Worm (Caenorhabditis elegans): ENCODE measurements around the gene lgc-32.

lgc-32 gene

ce11 chrX:642817-643216 is 29.1 kb upstream of the lgc-32 start:
- no peak for TF ChIP-seq alr-1 (tag; optimal IDR thresholded peaks at IDR 0.05)
- no peak for TF ChIP-seq nhr-10 (tag; optimal IDR thresholded peaks at IDR 0.05)
- no peak for TF ChIP-seq lin-39 (tag; optimal IDR thresholded peaks at IDR 0.05)
- TF ChIP-seq lsy-2 (tag; optimal IDR thresholded peaks at IDR 0.05), result no peak

ce11 chrX:645589-645988 is 26.3 kb upstream of the lgc-32 start:
- no peak for TF ChIP-seq nhr-237 (tag; optimal IDR thresholded peaks at IDR 0.05)
- TF ChIP-seq F13H6.1 (tag; optimal IDR thresholded peaks at IDR 0.05), result peak; percentile 2
- no peak for TF ChIP-seq peb-1 (tag; optimal IDR thresholded peaks at IDR 0.05)
- TF ChIP-seq unc-62 (GFP tag; optimal IDR thresholded peaks at IDR 0.05), result no peak
- TF ChIP-seq ceh-16 (tag; optimal IDR thresholded peaks at IDR 0.05), result no peak
- TF ChIP-seq nhr-11 (tag; optimal IDR thresholded peaks at IDR 0.05), result no peak
- TF ChIP-seq fos-1 (tag; optimal IDR thresholded peaks at IDR 0.05), result peak; percentile 75
- peak; percentile 36 for TF ChIP-seq gmeb-1 (tag; optimal IDR thresholded peaks at IDR 0.05)

ce11 chrX:646493-646892 is 25.4 kb upstream of the lgc-32 start:
- TF ChIP-seq peb-1 (tag; optimal IDR thresholded peaks at IDR 0.05), result no peak
- TF ChIP-seq crh-2 (tag; optimal IDR thresholded peaks at IDR 0.05), result peak; percentile 20
- TF ChIP-seq sma-9 (GFP tag; optimal IDR thresholded peaks at IDR 0.05), result peak; percentile 8
- no peak for TF ChIP-seq sma-9 (tag; optimal IDR thresholded peaks at IDR 0.05)
- no peak for TF ChIP-seq unc-55 (GFP tag; optimal IDR thresholded peaks at IDR 0.05)
- TF ChIP-seq fos-1 (tag; optimal IDR thresholded peaks at IDR 0.05), result peak; percentile 52
- TF ChIP-seq blmp-1 (tag; optimal IDR thresholded peaks at IDR 0.05; ENCODE audit: insufficient read depth), result no peak

- peak; percentile 40 for TF ChIP-seq sma-9 (GFP tag; optimal IDR thresholded peaks at IDR 0.05)
- no peak for TF ChIP-seq sma-9 (tag; optimal IDR thresholded peaks at IDR 0.05)
- TF ChIP-seq nhr-12 (tag; optimal IDR thresholded peaks at IDR 0.05), result no peak
- no peak for TF ChIP-seq mdl-1 (tag; optimal IDR thresholded peaks at IDR 0.05)
- no peak for TF ChIP-seq unc-62 (GFP tag; optimal IDR thresholded peaks at IDR 0.05)
- TF ChIP-seq sma-3 (GFP tag; optimal IDR thresholded peaks at IDR 0.05), result no peak
- TF ChIP-seq ceh-16 (tag; optimal IDR thresholded peaks at IDR 0.05), result no peak
- TF ChIP-seq nhr-10 (tag; optimal IDR thresholded peaks at IDR 0.05), result no peak
- no peak for TF ChIP-seq nhr-25 (tag; optimal IDR thresholded peaks at IDR 0.05)
- TF ChIP-seq crh-2 (tag; optimal IDR thresholded peaks at IDR 0.05), result peak; percentile 18
- TF ChIP-seq gmeb-1 (tag; optimal IDR thresholded peaks at IDR 0.05), result peak; percentile 19
- peak; percentile 68 for TF ChIP-seq fos-1 (tag; optimal IDR thresholded peaks at IDR 0.05)
- no peak for TF ChIP-seq nhr-11 (tag; optimal IDR thresholded peaks at IDR 0.05)
Observed at ce11 chrX:651616-652015, 20.3 kb upstream of the lgc-32 start.

ce11 chrX:654804-655203 is 17.1 kb upstream of the lgc-32 start, which contains the start of gene ifc-2:
ifc-2 (minus strand) TSS chrX:654904.
- no peak for TF ChIP-seq ztf-1 (GFP tag; conservative IDR thresholded peaks at IDR 0.05)
- TF ChIP-seq Y55F3AM.14 (GFP tag; optimal IDR thresholded peaks at IDR 0.05), result no peak
- no peak for TF ChIP-seq lin-39 (tag; optimal IDR thresholded peaks at IDR 0.05)
- TF ChIP-seq peb-1 (tag; optimal IDR thresholded peaks at IDR 0.05), result no peak
- no peak for TF ChIP-seq unc-62 (GFP tag; optimal IDR thresholded peaks at IDR 0.05)

ce11 chrX:655884-656283 is 16.0 kb upstream of the lgc-32 start, which contains the start of gene lpr-7:
lpr-7 (plus strand) TSS chrX:656184.
- TF ChIP-seq fos-1 (tag; optimal IDR thresholded peaks at IDR 0.05) (no peak), ztf-1 (GFP tag; conservative IDR thresholded peaks at IDR 0.05) (no peak), ztf-4 (tag; optimal IDR thresholded peaks at IDR 0.05) (no peak), lin-39 (tag; optimal IDR thresholded peaks at IDR 0.05) (no peak), lsy-2 (tag; optimal IDR thresholded peaks at IDR 0.05) (no peak), ceh-82 (tag; optimal IDR thresholded peaks at IDR 0.05) (no peak), nhr-11 (tag; optimal IDR thresholded peaks at IDR 0.05) (no peak), nhr-12 (tag; optimal IDR thresholded peaks at IDR 0.05) (no peak), ztf-11 (tag; optimal IDR thresholded peaks at IDR 0.05) (no peak), ceh-16 (tag; optimal IDR thresholded peaks at IDR 0.05) (no peak), F13H6.1 (tag; optimal IDR thresholded peaks at IDR 0.05) (no peak), snpc-4 (tag; optimal IDR thresholded peaks at IDR 0.05) (no peak), egl-27 (tag; optimal IDR thresholded peaks at IDR 0.05) (no peak), alr-1 (tag; optimal IDR thresholded peaks at IDR 0.05) (no peak)

ce11 chrX:661727-662330 is 10.1 kb upstream of the lgc-32 start, which contains the start of gene rund-1:
rund-1 (minus strand) TSS chrX:661777.
- TF ChIP-seq elt-1 (tag; optimal IDR thresholded peaks at IDR 0.05) (no peak), sma-3 (GFP tag; optimal IDR thresholded peaks at IDR 0.05) (no peak), nhr-6 (tag; optimal IDR thresholded peaks at IDR 0.05) (peak; percentile 14), ama-1 (optimal IDR thresholded peaks at IDR 0.05) (no peak), snpc-4 (tag; optimal IDR thresholded peaks at IDR 0.05) (peak; percentile 79), nhr-21 (tag; optimal IDR thresholded peaks at IDR 0.05) (peak; percentile 47), nhr-25 (tag; optimal IDR thresholded peaks at IDR 0.05) (no peak), F13H6.1 (tag; optimal IDR thresholded peaks at IDR 0.05) (peak; percentile 24), aly-2 (tag; optimal IDR thresholded peaks at IDR 0.05) (no peak), lsy-2 (tag; optimal IDR thresholded peaks at IDR 0.05) (peak in 1 of 2 experiments; percentile 69), mdl-1 (tag; optimal IDR thresholded peaks at IDR 0.05) (peak in 1 of 2 experiments; percentile 68), fos-1 (tag; optimal IDR thresholded peaks at IDR 0.05) (peak; percentile 57), nhr-23 (tag; optimal IDR thresholded peaks at IDR 0.05) (no peak), nhr-129 (tag; optimal IDR thresholded peaks at IDR 0.05) (peak; percentile 66), lin-13 (GFP tag; optimal IDR thresholded peaks at IDR 0.05) (peak; percentile 56), ceh-82 (tag; optimal IDR thresholded peaks at IDR 0.05) (no peak), alr-1 (tag; optimal IDR thresholded peaks at IDR 0.05) (no peak), lin-39 (tag; optimal IDR thresholded peaks at IDR 0.05) (no peak), nhr-237 (tag; optimal IDR thresholded peaks at IDR 0.05) (no peak), gmeb-1 (tag; optimal IDR thresholded peaks at IDR 0.05) (no peak), sem-4 (tag; optimal IDR thresholded peaks at IDR 0.05) (no peak)
